Fruit fly (Drosophila melanogaster): ENCODE measurements around the gene Dyro.

The Dyro gene

dm6 chr3L:11261456-11262082, 34.1 kb downstream of the Dyro start (continued):
- TF ChIP-seq Dp (GFP tag; optimal IDR thresholded peaks at IDR 0.05): no peak
- peak; percentile 88 for TF ChIP-seq sim (GFP tag; IDR thresholded peaks at IDR 0.05)
- peak; percentile 75 for TF ChIP-seq NfI (GFP tag; optimal IDR thresholded peaks at IDR 0.05)
- TF ChIP-seq CG4282 (GFP tag; optimal IDR thresholded peaks at IDR 0.05): no peak
- no peak for TF ChIP-seq hb (GFP tag; IDR thresholded peaks at IDR 0.05; ENCODE audit: partially characterized antibody)
- no peak for TF ChIP-seq Hey (tag; optimal IDR thresholded peaks at IDR 0.05)
- TF ChIP-seq CG10462 (GFP tag; optimal IDR thresholded peaks at IDR 0.05): peak; percentile 69
- TF ChIP-seq Dip3 (GFP tag; optimal IDR thresholded peaks at IDR 0.05): no peak
- no peak for TF ChIP-seq CG13624 (GFP tag; optimal IDR thresholded peaks at IDR 0.05)
- TF ChIP-seq pnt (GFP tag; optimal IDR thresholded peaks at IDR 0.05): no peak
- no peak for TF ChIP-seq YL-1 (GFP tag; optimal IDR thresholded peaks at IDR 0.05)
- no peak for TF ChIP-seq Sin3A (optimal IDR thresholded peaks at IDR 0.05)
- no peak for TF ChIP-seq CG34224 (GFP tag; IDR thresholded peaks at IDR 0.05; ENCODE audit: partially characterized antibody)
- TF ChIP-seq CG1602 (GFP tag; optimal IDR thresholded peaks at IDR 0.05): peak; percentile 71
- TF ChIP-seq CG18011 (GFP tag; optimal IDR thresholded peaks at IDR 0.05): peak; percentile 58
- peak; percentile 84 for TF ChIP-seq Fer1 (GFP tag; optimal IDR thresholded peaks at IDR 0.05)
- TF ChIP-seq trem (tag; optimal IDR thresholded peaks at IDR 0.05): peak; percentile 84
- no peak for TF ChIP-seq prd (optimal IDR thresholded peaks at IDR 0.05)
- TF ChIP-seq prd (GFP tag; IDR thresholded peaks at IDR 0.05): peak; percentile 91
- TF ChIP-seq CG7839 (tag; optimal IDR thresholded peaks at IDR 0.05): peak; percentile 93
- no peak for TF ChIP-seq Hr39 (optimal IDR thresholded peaks at IDR 0.05)
- peak; percentile 34; the same call in 1 of the 2 replicates for TF ChIP-seq Rx (GFP tag; IDR thresholded peaks at IDR 0.05)
- TF ChIP-seq CG8765 (GFP tag; IDR thresholded peaks at IDR 0.05): no peak
- TF ChIP-seq tap (tag; optimal IDR thresholded peaks at IDR 0.05): peak; percentile 93
- peak; percentile 66 for TF ChIP-seq Deaf1 (tag; optimal IDR thresholded peaks at IDR 0.05)
- TF ChIP-seq CG2202 (tag; optimal IDR thresholded peaks at IDR 0.05): peak; percentile 77
- peak; percentile 84 for TF ChIP-seq Awh (GFP tag; IDR thresholded peaks at IDR 0.05)
- TF ChIP-seq pb (GFP tag; optimal IDR thresholded peaks at IDR 0.05): no peak
- peak; percentile 41 for TF ChIP-seq lilli (GFP tag; optimal IDR thresholded peaks at IDR 0.05)
- TF ChIP-seq rib (GFP tag; IDR thresholded peaks at IDR 0.05): no peak
- TF ChIP-seq CG12219 (GFP tag; optimal IDR thresholded peaks at IDR 0.05): peak; percentile 59
- TF ChIP-seq dmrt99B (tag; optimal IDR thresholded peaks at IDR 0.05): peak; percentile 95
- peak; percentile 48 for TF ChIP-seq Hsf (GFP tag; optimal IDR thresholded peaks at IDR 0.05)
- TF ChIP-seq cad (GFP tag; optimal IDR thresholded peaks at IDR 0.05): no peak
- TF ChIP-seq jumu (GFP tag; optimal IDR thresholded peaks at IDR 0.05): no peak
- no peak; the same call in 1 of the 2 replicates for TF ChIP-seq amos (GFP tag; IDR thresholded peaks at IDR 0.05; ENCODE audit: partially characterized antibody)
- TF ChIP-seq HHEX (GFP tag; optimal IDR thresholded peaks at IDR 0.05): peak; percentile 72
- no peak for TF ChIP-seq disco-r (GFP tag; optimal IDR thresholded peaks at IDR 0.05)
- peak; percentile 4 to 40 for TF ChIP-seq Pdp1 (GFP tag; optimal IDR thresholded peaks at IDR 0.05)
- TF ChIP-seq Mad (GFP tag; optimal IDR thresholded peaks at IDR 0.05): no peak
- TF ChIP-seq emc (GFP tag; optimal IDR thresholded peaks at IDR 0.05): no peak
- peak; percentile 54 for TF ChIP-seq nau (GFP tag; optimal IDR thresholded peaks at IDR 0.05)
- peak; percentile 74 for TF ChIP-seq Vsx1 (GFP tag; optimal IDR thresholded peaks at IDR 0.05)
- TF ChIP-seq croc (GFP tag; conservative IDR thresholded peaks at IDR 0.05): peak; percentile 79
- TF ChIP-seq HLH4C (GFP tag; IDR thresholded peaks at IDR 0.05; ENCODE audit: partially characterized antibody): no peak
- TF ChIP-seq pfk (GFP tag; optimal IDR thresholded peaks at IDR 0.05): no peak
- TF ChIP-seq gro (GFP tag; optimal IDR thresholded peaks at IDR 0.05): no peak
- TF ChIP-seq ab (GFP tag; optimal IDR thresholded peaks at IDR 0.05): no peak
- TF ChIP-seq danr (GFP tag; IDR thresholded peaks at IDR 0.05): peak; percentile 67; the same call in 1 of the 2 replicates
- peak; percentile 67 for TF ChIP-seq CG2875 (GFP tag; optimal IDR thresholded peaks at IDR 0.05)
- TF ChIP-seq vvl (GFP tag; IDR thresholded peaks at IDR 0.05): peak; percentile 93

All from whole organism, embryonic.